Worm (Caenorhabditis elegans): Measurements from ENCODE around the gene pbo-6.

Gene pbo-6

ce11 chrX:17403058-17403457, 25.8 kb upstream of the pbo-6 start:
- TF ChIP-seq sma-3 (GFP tag; optimal IDR thresholded peaks at IDR 0.05): no peak
- TF ChIP-seq dmd-4 (tag; optimal IDR thresholded peaks at IDR 0.05): no peak

DNA sequence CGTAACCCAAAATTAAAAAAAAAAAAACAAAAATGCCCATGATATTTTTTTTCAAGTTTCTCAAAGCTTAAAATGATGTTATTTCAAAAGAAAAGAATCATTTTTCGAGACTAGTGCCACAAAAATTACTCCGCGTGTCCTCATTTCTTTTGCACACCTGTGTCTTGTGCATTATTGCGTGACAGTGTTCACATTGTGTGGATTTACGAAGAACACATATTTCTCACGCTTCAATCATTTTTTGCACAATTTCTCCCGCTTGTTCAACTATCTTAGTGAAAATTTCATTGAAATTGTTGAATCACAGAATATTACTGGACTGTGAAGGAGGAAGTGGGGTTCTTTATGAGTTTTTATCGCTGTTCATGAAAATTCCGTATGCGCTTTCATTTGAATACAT, 20.0 kb upstream of the pbo-6 start:
- TF ChIP-seq ZK546.5 (tag; optimal IDR thresholded peaks at IDR 0.05) (no peak), R02D3.7 (tag; optimal IDR thresholded peaks at IDR 0.05) (peak; percentile 63)

- TF ChIP-seq ztf-11 (tag; optimal IDR thresholded peaks at IDR 0.05): no peak
- no peak for TF ChIP-seq nhr-10 (tag; optimal IDR thresholded peaks at IDR 0.05)
- TF ChIP-seq nhr-237 (tag; optimal IDR thresholded peaks at IDR 0.05): no peak
- no peak for TF ChIP-seq R02D3.7 (tag; optimal IDR thresholded peaks at IDR 0.05)
- no peak for TF ChIP-seq blmp-1 (tag; optimal IDR thresholded peaks at IDR 0.05; ENCODE audit: insufficient read depth)
- no peak for TF ChIP-seq nhr-21 (tag; optimal IDR thresholded peaks at IDR 0.05)
- TF ChIP-seq zag-1 (tag; optimal IDR thresholded peaks at IDR 0.05): no peak
- no peak for TF ChIP-seq Y55F3AM.14 (GFP tag; optimal IDR thresholded peaks at IDR 0.05)
- TF ChIP-seq alr-1 (tag; optimal IDR thresholded peaks at IDR 0.05): no peak
- no peak for TF ChIP-seq unc-39 (tag; optimal IDR thresholded peaks at IDR 0.05)
- no peak for TF ChIP-seq lin-13 (GFP tag; optimal IDR thresholded peaks at IDR 0.05)
- no peak for TF ChIP-seq lin-39 (tag; optimal IDR thresholded peaks at IDR 0.05)
- TF ChIP-seq ceh-82 (tag; optimal IDR thresholded peaks at IDR 0.05): no peak
- TF ChIP-seq lin-11 (tag; optimal IDR thresholded peaks at IDR 0.05): no peak
Measured at ce11 chrX:17412642-17413041, 16.2 kb upstream of the pbo-6 start.

ce11 chrX:17413868-17414267, 15.0 kb upstream of the pbo-6 start, which contains the start of gene crb-1:
TSS of gene crb-1 (minus strand) at chrX:17414014.
- TF ChIP-seq sem-4 (tag; optimal IDR thresholded peaks at IDR 0.05) (no peak), snpc-4 (tag; optimal IDR thresholded peaks at IDR 0.05) (no peak), fos-1 (tag; optimal IDR thresholded peaks at IDR 0.05) (no peak), nhr-23 (tag; optimal IDR thresholded peaks at IDR 0.05) (no peak), lin-13 (GFP tag; optimal IDR thresholded peaks at IDR 0.05) (no peak), ZK546.5 (tag; optimal IDR thresholded peaks at IDR 0.05) (no peak), C34F6.9 (tag; optimal IDR thresholded peaks at IDR 0.05) (no peak), unc-62 (GFP tag; optimal IDR thresholded peaks at IDR 0.05) (no peak), nhr-237 (tag; optimal IDR thresholded peaks at IDR 0.05) (no peak), zag-1 (tag; optimal IDR thresholded peaks at IDR 0.05) (no peak), sma-3 (GFP tag; optimal IDR thresholded peaks at IDR 0.05) (no peak), egl-27 (tag; optimal IDR thresholded peaks at IDR 0.05) (no peak), blmp-1 (tag; optimal IDR thresholded peaks at IDR 0.05; ENCODE audit: insufficient read depth) (no peak), F13H6.1 (tag; optimal IDR thresholded peaks at IDR 0.05) (no peak)

ce11 chrX:17417505-17418004, 11.3 kb upstream of the pbo-6 start:
- no peak for TF ChIP-seq dmd-4 (tag; optimal IDR thresholded peaks at IDR 0.05)
- TF ChIP-seq sma-9 (GFP tag; optimal IDR thresholded peaks at IDR 0.05): peak; percentile 64
- TF ChIP-seq sma-9 (tag; optimal IDR thresholded peaks at IDR 0.05): no peak
- TF ChIP-seq nhr-21 (tag; optimal IDR thresholded peaks at IDR 0.05): peak; percentile 56

DNA sequence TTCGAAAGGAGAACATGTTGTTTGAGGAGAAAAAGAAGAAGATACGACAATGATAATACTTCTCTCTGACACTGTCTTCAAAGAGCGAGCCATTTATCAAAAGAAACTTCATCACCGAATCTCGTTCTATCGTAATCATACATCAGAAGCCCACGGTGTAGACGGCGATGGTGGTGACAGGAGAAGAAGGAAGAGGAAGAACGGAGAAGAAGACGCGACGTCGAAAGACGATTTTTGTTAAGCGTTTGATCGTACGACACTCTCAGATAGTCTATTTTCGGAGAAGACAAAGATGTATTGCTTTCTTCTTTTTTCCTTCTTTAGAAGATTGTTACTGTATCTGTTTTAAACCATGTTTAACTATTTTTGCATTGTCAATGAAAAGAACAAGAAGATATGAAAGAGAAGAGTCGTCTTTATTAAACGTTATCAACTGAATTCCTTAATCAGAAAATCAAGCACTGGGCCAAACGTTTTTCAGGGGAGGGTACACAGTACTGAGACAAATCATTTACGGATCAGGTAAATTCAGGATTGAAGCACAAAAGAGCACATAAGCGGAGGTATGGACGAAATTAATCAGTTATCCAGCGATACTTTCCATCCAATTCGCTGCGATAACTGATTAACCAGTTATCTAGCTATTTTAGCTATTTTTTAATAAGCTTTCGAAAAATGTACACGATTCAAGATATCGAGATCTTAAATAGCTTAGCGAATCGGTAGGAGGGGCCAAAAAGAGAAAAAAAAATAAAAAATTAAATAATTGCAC, 8.8 kb upstream of the pbo-6 start:
- TF ChIP-seq alr-1 (tag; optimal IDR thresholded peaks at IDR 0.05) (no peak), elt-3 (tag; optimal IDR thresholded peaks at IDR 0.05) (no peak), nhr-10 (tag; optimal IDR thresholded peaks at IDR 0.05) (no peak), ztf-4 (tag; optimal IDR thresholded peaks at IDR 0.05) (peak; percentile 98), skn-1 (tag; optimal IDR thresholded peaks at IDR 0.05) (no peak), mdl-1 (tag; optimal IDR thresholded peaks at IDR 0.05) (no peak), mbf-1 (tag; optimal IDR thresholded peaks at IDR 0.05) (no peak), nhr-23 (tag; optimal IDR thresholded peaks at IDR 0.05) (no peak), crh-2 (tag; optimal IDR thresholded peaks at IDR 0.05) (peak; percentile 60), lsy-2 (tag; optimal IDR thresholded peaks at IDR 0.05) (peak in 1 of 2 experiments; percentile 22), fos-1 (tag; optimal IDR thresholded peaks at IDR 0.05) (no peak), nhr-25 (tag; optimal IDR thresholded peaks at IDR 0.05) (peak; percentile 64), sem-4 (tag; optimal IDR thresholded peaks at IDR 0.05) (no peak), nhr-21 (tag; optimal IDR thresholded peaks at IDR 0.05) (peak; percentile 95), ceh-82 (tag; optimal IDR thresholded peaks at IDR 0.05) (peak; percentile 25), nhr-129 (tag; optimal IDR thresholded peaks at IDR 0.05) (peak; percentile 39), unc-55 (GFP tag; optimal IDR thresholded peaks at IDR 0.05) (no peak), F13H6.1 (tag; optimal IDR thresholded peaks at IDR 0.05) (no peak), lin-39 (tag; optimal IDR thresholded peaks at IDR 0.05) (no peak), ama-1 (optimal IDR thresholded peaks at IDR 0.05) (peak; percentile 97), mab-5 (tag; optimal IDR thresholded peaks at IDR 0.05) (no peak), nhr-12 (tag; optimal IDR thresholded peaks at IDR 0.05) (no peak), unc-62 (GFP tag; optimal IDR thresholded peaks at IDR 0.05) (no peak), ztf-1 (GFP tag; conservative IDR thresholded peaks at IDR 0.05) (no peak), unc-39 (tag; optimal IDR thresholded peaks at IDR 0.05) (no peak)
